Fruit fly (Drosophila melanogaster): ENCODE results near the gene CG18530.

The CG18530 gene

dm6 chr3R:12666206-12666834, 33.2 kb downstream of the CG18530 start:
- TF ChIP-seq CG8478 (optimal IDR thresholded peaks at IDR 0.05) (no peak), CTCF (optimal IDR thresholded peaks at IDR 0.05) (no peak)

- TF ChIP-seq CTCF (optimal IDR thresholded peaks at IDR 0.05), result no peak
- TF ChIP-seq CG8478 (optimal IDR thresholded peaks at IDR 0.05), result no peak
Observed at dm6 chr3R:12674041-12674623, 41.0 kb downstream of the CG18530 start, which contains the start of gene Gnmt. TSS of gene Gnmt (plus strand) at chr3R:12674608.

DNA sequence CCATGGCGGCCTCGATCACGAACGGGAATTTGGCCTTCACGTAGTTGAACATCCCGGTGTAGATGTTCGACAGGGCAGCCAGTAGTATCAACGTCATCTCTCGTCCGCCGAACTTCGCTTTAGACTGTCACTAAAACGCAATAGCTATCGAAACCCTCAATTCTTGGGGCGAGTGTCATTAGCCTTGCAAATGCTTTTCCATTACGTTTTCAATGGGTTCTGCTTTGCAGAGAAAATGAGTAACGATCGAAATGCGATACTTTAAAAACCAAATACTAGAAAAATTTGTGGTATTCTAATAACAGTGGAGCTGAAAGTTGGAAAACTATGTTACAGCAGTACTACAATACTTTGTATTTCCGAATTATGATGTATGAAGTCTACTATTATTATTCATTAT, 43.0 kb downstream of the CG18530 start, which contains the start of gene CG43630:
Gene CG43630, minus strand, starts transcription at position 101 of the 400 bp plus-strand sequence.
- TF ChIP-seq CG8478 (optimal IDR thresholded peaks at IDR 0.05), result no peak
- TF ChIP-seq CTCF (optimal IDR thresholded peaks at IDR 0.05), result no peak

- TF ChIP-seq CTCF (optimal IDR thresholded peaks at IDR 0.05) (no peak), CG8478 (optimal IDR thresholded peaks at IDR 0.05) (no peak)
Observed at dm6 chr3R:12678850-12679249, 45.7 kb downstream of the CG18530 start, which contains the start of gene mbo. TSS of gene mbo (minus strand) at chr3R:12679052.

dm6 chr3R:12681275-12681674, 48.1 kb downstream of the CG18530 start, which contains the start of gene Cyp313a4:
TSS of gene Cyp313a4 (minus strand) at chr3R:12681375.
- TF ChIP-seq CG8478 (optimal IDR thresholded peaks at IDR 0.05) (no peak), CTCF (optimal IDR thresholded peaks at IDR 0.05) (no peak)
